Fruit fly (Drosophila melanogaster): ENCODE data around the gene CG6144.

CG6144 gene

DNA sequence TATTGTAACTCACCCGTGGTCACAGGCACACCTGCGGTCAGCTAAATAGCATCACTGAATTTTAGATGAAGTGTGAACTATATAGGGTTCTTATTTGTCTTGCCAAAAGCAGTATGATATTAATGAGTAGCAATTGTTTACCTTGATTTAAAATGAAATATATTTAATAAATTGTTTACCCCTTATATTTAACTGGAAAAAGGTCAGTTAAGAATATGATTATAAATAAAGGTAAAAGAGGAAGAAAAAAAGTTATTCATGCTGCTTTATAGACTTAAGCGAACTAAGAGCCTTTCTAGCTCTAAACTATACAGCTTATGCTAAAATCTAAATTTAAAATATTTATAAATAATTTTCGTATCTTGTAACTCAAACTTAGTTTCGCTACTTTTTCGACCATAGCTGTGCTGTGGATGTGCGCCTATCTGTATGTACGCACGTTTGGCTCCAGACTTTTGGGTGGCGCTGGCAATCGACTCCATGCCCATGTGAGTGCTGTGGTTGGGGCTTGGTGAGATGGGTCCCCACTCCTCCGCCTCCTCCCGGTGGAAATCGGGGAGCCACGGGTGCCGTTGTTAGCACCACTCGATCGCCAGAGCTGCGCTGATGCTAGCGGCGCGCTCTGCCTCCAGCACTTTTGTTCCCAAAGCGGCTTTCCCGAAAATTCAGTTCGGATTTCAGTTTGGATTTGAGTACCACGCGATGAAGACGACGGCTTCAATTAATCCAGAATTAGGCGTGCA, 46.3 kb upstream of the CG6144 start, which contains the start of gene loh (continued):
- TF ChIP-seq CG1603 (tag; optimal IDR thresholded peaks at IDR 0.05) (peak; percentile 18), CG17361 (GFP tag; IDR thresholded peaks at IDR 0.05) (peak; percentile 90), D (optimal IDR thresholded peaks at IDR 0.05) (no peak), D (GFP tag; optimal IDR thresholded peaks at IDR 0.05) (peak; percentile 74), CG9215 (GFP tag; IDR thresholded peaks at IDR 0.05) (no peak), hkb (optimal IDR thresholded peaks at IDR 0.05) (no peak), hkb (GFP tag; IDR thresholded peaks at IDR 0.05) (peak; percentile 50; the same call in 1 of the 2 replicates), Hr39 (optimal IDR thresholded peaks at IDR 0.05) (no peak), Lim3 (GFP tag; IDR thresholded peaks at IDR 0.05) (no peak), dimm (GFP tag; IDR thresholded peaks at IDR 0.05) (no peak), CG3281 (GFP tag; optimal IDR thresholded peaks at IDR 0.05) (peak; percentile 50), Nf-YC (tag; optimal IDR thresholded peaks at IDR 0.05) (peak; percentile 52), CG4707 (GFP tag; optimal IDR thresholded peaks at IDR 0.05) (no peak), NFAT (GFP tag; IDR thresholded peaks at IDR 0.05) (no peak), tx (GFP tag; optimal IDR thresholded peaks at IDR 0.05) (no peak), dpn (GFP tag; optimal IDR thresholded peaks at IDR 0.05) (peak in 1 of 2 experiments; percentile 39), NfI (GFP tag; optimal IDR thresholded peaks at IDR 0.05) (peak; percentile 1), vnd (GFP tag; IDR thresholded peaks at IDR 0.05; ENCODE audit: partially characterized antibody) (no peak), BtbVII (GFP tag; optimal IDR thresholded peaks at IDR 0.05) (peak; percentile 46), CG11723 (GFP tag; optimal IDR thresholded peaks at IDR 0.05) (peak; percentile 53), CG4360 (GFP tag; IDR thresholded peaks at IDR 0.05) (no peak), gcm2 (GFP tag; optimal IDR thresholded peaks at IDR 0.05) (no peak), CG2199 (GFP tag; IDR thresholded peaks at IDR 0.05) (no peak), CTCF (GFP tag; optimal IDR thresholded peaks at IDR 0.05) (no peak), ssp (GFP tag; IDR thresholded peaks at IDR 0.05) (no peak), ase (GFP tag; IDR thresholded peaks at IDR 0.05) (no peak), dati (GFP tag; IDR thresholded peaks at IDR 0.05) (no peak), Hr51 (GFP tag; optimal IDR thresholded peaks at IDR 0.05) (peak in 1 of 2 experiments; percentile 79), ci (GFP tag; IDR thresholded peaks at IDR 0.05) (peak; percentile 65; the same call in 2 of the 3 replicates), lmd (GFP tag; IDR thresholded peaks at IDR 0.05) (no peak), phol (tag; optimal IDR thresholded peaks at IDR 0.05) (peak; percentile 73), mam (GFP tag; optimal IDR thresholded peaks at IDR 0.05) (no peak), Max (GFP tag; optimal IDR thresholded peaks at IDR 0.05) (peak; percentile 45), Nf-YB (GFP tag; optimal IDR thresholded peaks at IDR 0.05) (peak; percentile 49), CG17328 (GFP tag; IDR thresholded peaks at IDR 0.05) (no peak), Dek (tag; optimal IDR thresholded peaks at IDR 0.05) (no peak), CG15011 (GFP tag; optimal IDR thresholded peaks at IDR 0.05) (no peak), Pdp1 (GFP tag; optimal IDR thresholded peaks at IDR 0.05) (no peak), zen (tag; optimal IDR thresholded peaks at IDR 0.05) (peak; percentile 21), fd64A (GFP tag; optimal IDR thresholded peaks at IDR 0.05) (no peak), CG13296 (GFP tag; optimal IDR thresholded peaks at IDR 0.05) (peak; percentile 9), Fer2 (tag; optimal IDR thresholded peaks at IDR 0.05) (peak; percentile 2), CG2889 (GFP tag; IDR thresholded peaks at IDR 0.05) (no peak), Dref (GFP tag; IDR thresholded peaks at IDR 0.05) (no peak), bsh (GFP tag; optimal IDR thresholded peaks at IDR 0.05) (peak in 1 of 2 experiments; percentile 63), Sry-β (GFP tag; optimal IDR thresholded peaks at IDR 0.05) (peak; percentile 30), fd96Cb (tag; optimal IDR thresholded peaks at IDR 0.05) (peak; percentile 71), Hr78 (GFP tag; optimal IDR thresholded peaks at IDR 0.05) (no peak), gce (GFP tag; IDR thresholded peaks at IDR 0.05) (no peak), Hsf (GFP tag; optimal IDR thresholded peaks at IDR 0.05) (peak; percentile 27), Lhr (GFP tag; optimal IDR thresholded peaks at IDR 0.05) (no peak)

Measured in whole organism, embryonic.